Worm (Caenorhabditis elegans): ENCODE measurements around the gene fbxa-182.

- no peak for TF ChIP-seq nhr-6 (tag; optimal IDR thresholded peaks at IDR 0.05)
- TF ChIP-seq lin-13 (GFP tag; optimal IDR thresholded peaks at IDR 0.05), result no peak
- TF ChIP-seq mdt-29 (GFP tag; IDR thresholded peaks at IDR 0.05), result no peak
- no peak for TF ChIP-seq dpl-1 (GFP tag; optimal IDR thresholded peaks at IDR 0.05)
- TF ChIP-seq F10B5.3 (tag; optimal IDR thresholded peaks at IDR 0.05), result no peak
These were observed 27.1 kb downstream of the fbxa-182 start, which contains the start of gene F16G10.9 for ce11 chrII:2385495-2385894.
